Worm (Caenorhabditis elegans) whole organism, L4/young adult: Measurements from ENCODE around the gene C02B10.4.

Source experiments
- W03F9.2 ChIP-seq: fragments of 150-350 bp; optimal IDR thresholded peaks from 2 replicates; lab custom pipeline; 2014; ENCODE audit warnings: missing biosample characterization, missing genetic modification characterization
- dao-5 ChIP-seq: sonication (generic microtip); optimal IDR thresholded peaks from 2 replicates; lab custom pipeline; 2016; ENCODE audit warnings: missing genotype, missing genetic modification characterization, moderate library complexity, missing compliant biosample characterization
- him-1 ChIP-seq: sonication (generic microtip); optimal IDR thresholded peaks from 2 replicates; lab custom pipeline; 2016; ENCODE audit warnings: missing genotype, missing genetic modification reagents, missing genetic modification characterization, missing compliant biosample characterization

DNA sequence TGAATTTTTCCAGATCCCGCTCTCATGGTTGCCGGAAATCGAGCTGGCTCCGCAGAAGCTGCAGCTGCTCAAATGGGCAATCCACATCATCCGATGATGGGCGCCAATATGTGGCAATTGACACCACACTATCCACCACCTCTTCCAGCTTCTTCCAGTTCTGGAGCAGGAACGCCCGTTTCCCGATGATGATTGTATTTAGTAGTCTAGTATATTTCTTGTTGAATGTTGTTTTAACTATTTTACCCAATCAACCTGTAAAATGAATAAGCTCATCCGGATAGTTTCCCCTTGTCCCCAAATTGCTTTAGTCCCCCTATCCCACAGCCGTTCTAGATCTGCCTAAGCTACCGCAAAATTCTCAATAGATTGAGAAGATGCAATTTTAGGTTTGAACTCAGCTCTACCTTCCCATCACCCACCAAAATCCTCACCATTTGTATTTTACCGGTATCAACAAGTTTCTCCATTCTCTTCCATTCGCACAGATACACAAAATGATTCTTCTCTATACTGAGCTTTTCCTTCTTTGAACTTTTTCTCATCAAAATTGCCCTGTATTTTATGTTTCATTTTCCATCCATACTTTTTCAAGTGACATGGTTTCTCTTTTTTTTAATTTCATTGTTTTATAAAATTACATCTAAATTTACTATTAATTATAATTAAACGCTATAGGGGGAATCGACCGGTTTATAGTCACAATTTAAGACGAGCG is 5.0 kb upstream of the C02B10.4 start:
- TF ChIP-seq him-1 (no peak), W03F9.2 (tag; lab: Kevin White, UChicago) (no peak), dao-5 (tag; lab: Kevin White, UChicago) (no peak)
